Fruit fly (Drosophila melanogaster): ENCODE data around the gene CG12541.
A peak's percentile ranks its signal among the peaks of the same experiment; 100 is the strongest.

- TF ChIP-seq CG13775 (GFP tag; optimal IDR thresholded peaks at IDR 0.05) (peak; percentile 84), Hand (GFP tag; optimal IDR thresholded peaks at IDR 0.05) (peak; percentile 45), usp (GFP tag; optimal IDR thresholded peaks at IDR 0.05) (no peak), pan (optimal IDR thresholded peaks at IDR 0.05) (no peak), pan (GFP tag; optimal IDR thresholded peaks at IDR 0.05 in 1 of 2, IDR thresholded peaks at IDR 0.05 in 1 of 2) (peak in 1 of 2 experiments; percentile 88), luna (GFP tag; optimal IDR thresholded peaks at IDR 0.05) (peak; percentile 63), lab (GFP tag; optimal IDR thresholded peaks at IDR 0.05) (peak; percentile 85), lbe (GFP tag; optimal IDR thresholded peaks at IDR 0.05) (peak; percentile 57), cas (GFP tag; IDR thresholded peaks at IDR 0.05) (peak; percentile 81), Dll (GFP tag; IDR thresholded peaks at IDR 0.05; ENCODE audit: partially characterized antibody) (peak; percentile 95)
Measured at dm6 chrX:7011063-7011743, 54.6 kb downstream of the CG12541 start, which contains the start of the genes cm, sloth1 and sloth2.

Measured in whole organism, embryonic.